Worm (Caenorhabditis elegans) whole organism, L1 larva: ENCODE data around the gene ser-4.
A peak's percentile ranks its signal among the peaks of the same experiment; 100 is the strongest.

Source experiments
- aha-1 ChIP-seq: fragments of 150-350 bp; optimal IDR thresholded peaks from 2 replicates; lab custom pipeline; 2014; ENCODE audit warnings: missing biosample characterization, missing genetic modification characterization
- aly-2 ChIP-seq: fragments of 150-350 bp; optimal IDR thresholded peaks from 2 replicates; lab custom pipeline; 2014; ENCODE audit warnings: missing biosample characterization, missing genetic modification characterization
- blmp-1 ChIP-seq: fragments of 150-350 bp; optimal IDR thresholded peaks from 2 replicates; lab custom pipeline; 2014; ENCODE audit warnings: missing biosample characterization, missing genetic modification characterization
- ceh-8 ChIP-seq: fragments of 200-800 bp; sonication (Bioruptor generic); optimal IDR thresholded peaks from 2 replicates; lab custom pipeline; 2018; ENCODE audit warnings: mild to moderate bottlenecking, missing genetic modification characterization, moderate library complexity, missing compliant biosample characterization
- ceh-82 ChIP-seq, 3 experiments: fragments of 150-350 bp in 1 of 3; sonication (generic microtip) in 2 of 3; optimal IDR thresholded peaks; 2 replicates each; lab custom pipeline; 2014 to 2017; ENCODE audit warnings: missing biosample characterization in 3 of 3, missing genetic modification characterization in 3 of 3
- ceh-90 ChIP-seq: sonication (generic microtip); optimal IDR thresholded peaks from 2 replicates; lab custom pipeline; 2016; ENCODE audit warnings: missing genetic modification characterization, missing compliant biosample characterization
- dpl-1 ChIP-seq, 3 experiments: fragments of 150-350 bp in 2 of 3; sonication (generic microtip) in 1 of 3; optimal IDR thresholded peaks; 2 replicates each; lab custom pipeline; 2014 to 2017; ENCODE audit warnings: missing biosample characterization in 3 of 3, missing genetic modification characterization in 3 of 3, missing genetic modification reagents in 3 of 3
- dsc-1 ChIP-seq: sonication (generic microtip); optimal IDR thresholded peaks from 2 replicates; lab custom pipeline; 2016; ENCODE audit warnings: mild to moderate bottlenecking, missing genetic modification characterization, missing compliant biosample characterization
- egl-13 ChIP-seq: sonication (generic microtip); optimal IDR thresholded peaks from 2 replicates; lab custom pipeline; 2016; ENCODE audit warnings: missing genotype, missing genetic modification reagents, missing genetic modification characterization, missing compliant biosample characterization
- egl-27 ChIP-seq, 2 experiments: fragments of 150-350 bp in 1 of 2; sonication (generic microtip); optimal IDR thresholded peaks; 3 replicates each; lab custom pipeline; 2017 to 2018; ENCODE audit warnings: missing biosample characterization in 2 of 2, missing genetic modification characterization in 2 of 2, missing genetic modification reagents in 2 of 2
- elt-2 ChIP-seq: sonication (generic microtip); optimal IDR thresholded peaks from 2 replicates; lab custom pipeline; 2016; ENCODE audit warnings: missing genetic modification characterization, mild to moderate bottlenecking, inconsistent platforms, missing compliant biosample characterization, missing genetic modification reagents
- elt-3 ChIP-seq, 6 experiments: fragments of 150-350 bp in 1 of 6; sonication (generic microtip); optimal IDR thresholded peaks; 2 replicates each; lab custom pipeline; 2017 to 2018; ENCODE audit warnings: missing biosample characterization in 6 of 6, missing genetic modification characterization in 6 of 6, inconsistent platforms in 1 of 6
- fkh-8 ChIP-seq: sonication (generic microtip); optimal IDR thresholded peaks from 2 replicates; lab custom pipeline; 2016; ENCODE audit warnings: mild to moderate bottlenecking, missing genetic modification characterization, missing compliant biosample characterization
- hpl-2 ChIP-seq: fragments of 150-350 bp; optimal IDR thresholded peaks from 2 replicates; lab custom pipeline; 2014; ENCODE audit warnings: missing biosample characterization, missing genetic modification reagents, missing genetic modification characterization
- lin-13 ChIP-seq: fragments of 150-350 bp; optimal IDR thresholded peaks from 2 replicates; lab custom pipeline; 2014; ENCODE audit warnings: missing biosample characterization, missing genetic modification reagents, missing genetic modification characterization
- lin-14 ChIP-seq: fragments of 200-800 bp; sonication (Bioruptor generic); optimal IDR thresholded peaks from 2 replicates; lab custom pipeline; 2018; ENCODE audit warnings: mild to moderate bottlenecking, missing genetic modification characterization, moderate library complexity, missing compliant biosample characterization
- lin-35 ChIP-seq, 2 experiments: fragments of 150-350 bp; optimal IDR thresholded peaks; 2 replicates each; lab custom pipeline; 2014; ENCODE audit warnings: missing biosample characterization in 2 of 2, missing genetic modification characterization in 2 of 2, missing genetic modification reagents in 2 of 2
- lin-39 ChIP-seq: fragments of 150-350 bp; optimal IDR thresholded peaks from 2 replicates; lab custom pipeline; 2014; ENCODE audit warnings: missing biosample characterization, missing genetic modification reagents, missing genetic modification characterization
- mdl-1 ChIP-seq, 2 experiments: fragments of 150-350 bp; optimal IDR thresholded peaks; 2 replicates each; lab custom pipeline; 2014 to 2017; ENCODE audit warnings: missing biosample characterization in 2 of 2, missing genetic modification characterization in 2 of 2, inconsistent platforms in 1 of 2
- mep-1 ChIP-seq: fragments of 150-350 bp; optimal IDR thresholded peaks from 2 replicates; lab custom pipeline; 2014; ENCODE audit warnings: missing biosample characterization, missing genetic modification characterization
- nhr-11 ChIP-seq: fragments of 150-350 bp; optimal IDR thresholded peaks from 2 replicates; lab custom pipeline; 2014; ENCODE audit warnings: missing biosample characterization, missing genetic modification characterization
- nhr-19 ChIP-seq: fragments of 200-800 bp; sonication (Bioruptor generic); conservative IDR thresholded peaks from 2 replicates; pipeline ENCODE4 v1.3.6; 2022; ENCODE audit warnings: missing genetic modification characterization, missing compliant biosample characterization
- nhr-237 ChIP-seq: fragments of 150-350 bp; optimal IDR thresholded peaks from 2 replicates; lab custom pipeline; 2014; ENCODE audit warnings: missing biosample characterization, missing genetic modification characterization
- nhr-47 ChIP-seq: sonication (generic microtip); optimal IDR thresholded peaks from 2 replicates; lab custom pipeline; 2016; ENCODE audit warnings: mild to moderate bottlenecking, missing genetic modification characterization, moderate library complexity, missing compliant biosample characterization
- nhr-71 ChIP-seq: sonication (generic microtip); optimal IDR thresholded peaks from 2 replicates; lab custom pipeline; 2016; ENCODE audit warnings: mild to moderate bottlenecking, missing genetic modification characterization, moderate library complexity, missing compliant biosample characterization
- nhr-76 ChIP-seq: sonication (generic microtip); optimal IDR thresholded peaks from 2 replicates; lab custom pipeline; 2017; ENCODE audit warnings: missing biosample characterization, missing genetic modification characterization
- nhr-85 ChIP-seq: sonication (generic microtip); peaks from one replicate; lab custom pipeline; 2016; ENCODE audit warnings: missing genetic modification characterization, inconsistent platforms, missing compliant biosample characterization
- nhr-90 ChIP-seq: sonication (generic microtip); optimal IDR thresholded peaks from 2 replicates; lab custom pipeline; 2016; ENCODE audit warnings: mild to moderate bottlenecking, missing genetic modification characterization, missing compliant biosample characterization; ENCODE audit not compliant: poor library complexity
- pag-3 ChIP-seq: sonication (generic microtip); optimal IDR thresholded peaks from 2 replicates; lab custom pipeline; 2017; ENCODE audit warnings: missing genetic modification characterization, mild to moderate bottlenecking, missing compliant biosample characterization, antibody characterized with exemption, borderline replicate concordance; ENCODE audit not compliant: insufficient read depth
- pax-3 ChIP-seq: fragments of 200-800 bp; sonication (Bioruptor generic); optimal IDR thresholded peaks from 2 replicates; lab custom pipeline; 2018; ENCODE audit warnings: mild to moderate bottlenecking, missing genetic modification characterization, moderate library complexity, missing compliant biosample characterization
- pqm-1 ChIP-seq: sonication (generic microtip); optimal IDR thresholded peaks from 3 replicates; lab custom pipeline; 2017; ENCODE audit warnings: missing biosample characterization, missing genetic modification characterization
- rnt-1 ChIP-seq: sonication (generic microtip); optimal IDR thresholded peaks from 2 replicates; lab custom pipeline; 2016; ENCODE audit warnings: mild to moderate bottlenecking, missing genetic modification characterization, moderate library complexity, missing compliant biosample characterization
- snu-23 ChIP-seq: sonication (generic microtip); optimal IDR thresholded peaks from 2 replicates; lab custom pipeline; 2016; ENCODE audit warnings: missing genetic modification characterization, missing compliant biosample characterization
- sox-4 ChIP-seq: sonication (generic microtip); optimal IDR thresholded peaks from 2 replicates; lab custom pipeline; 2016; ENCODE audit warnings: missing genetic modification characterization, missing compliant biosample characterization
- swsn-7 ChIP-seq: sonication (generic microtip); optimal IDR thresholded peaks from 2 replicates; lab custom pipeline; 2016; ENCODE audit warnings: missing genetic modification characterization, missing compliant biosample characterization
- tbx-2 ChIP-seq: sonication (generic microtip); optimal IDR thresholded peaks from 2 replicates; lab custom pipeline; 2016; ENCODE audit warnings: missing genetic modification characterization, missing compliant biosample characterization
- tlp-1 ChIP-seq: fragments of 150-350 bp; optimal IDR thresholded peaks from 2 replicates; lab custom pipeline; 2014; ENCODE audit warnings: missing biosample characterization, missing genetic modification characterization
- unc-30 ChIP-seq: sonication (generic microtip); optimal IDR thresholded peaks from 2 replicates; lab custom pipeline; 2017; ENCODE audit warnings: missing biosample characterization, missing genetic modification characterization
- unc-62 ChIP-seq: fragments of 150-350 bp; optimal IDR thresholded peaks from 2 replicates; lab custom pipeline; 2014; ENCODE audit warnings: missing biosample characterization, missing genetic modification reagents, missing genetic modification characterization
- vab-15 ChIP-seq: sonication (generic microtip); optimal IDR thresholded peaks from 2 replicates; lab custom pipeline; 2017; ENCODE audit warnings: missing genotype, mild to moderate bottlenecking, missing genetic modification characterization, missing compliant biosample characterization
- xbp-1 ChIP-seq: sonication (generic microtip); optimal IDR thresholded peaks from 2 replicates; lab custom pipeline; 2016; ENCODE audit warnings: missing genetic modification characterization, missing compliant biosample characterization
- ztf-11 ChIP-seq, 2 experiments: sonication (generic microtip); optimal IDR thresholded peaks; 2 replicates each; lab custom pipeline; 2016 to 2017; ENCODE audit warnings: missing genetic modification characterization in 2 of 2, missing biosample characterization in 1 of 2, missing compliant biosample characterization in 1 of 2

The ser-4 gene

DNA sequence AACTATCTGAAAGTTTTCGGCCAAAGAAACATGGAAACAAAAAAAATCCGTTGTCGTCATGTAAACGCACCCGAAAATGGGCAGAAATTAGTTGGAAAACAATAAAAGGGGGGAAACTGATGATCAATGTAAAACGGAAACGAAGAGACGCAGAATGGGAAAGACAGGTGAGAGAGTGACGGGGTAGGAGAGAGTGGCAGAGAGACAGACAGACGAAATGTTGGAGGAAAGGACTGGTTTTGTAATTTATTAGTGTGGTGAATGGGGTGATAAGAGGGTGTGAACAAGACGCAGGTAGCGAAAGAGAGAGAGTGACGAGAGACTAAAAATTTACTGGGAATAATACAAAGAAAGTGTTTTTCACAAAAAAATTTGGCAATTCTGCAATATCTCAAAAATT, 51.9 kb downstream of the ser-4 start (continued):
- TF ChIP-seq unc-62 (GFP tag; lab: Kevin White, UChicago) (no peak), dpl-1 (GFP tag; optimal IDR thresholded peaks at IDR 0.05; lab: Kevin White, UChicago) (peak; percentile 1 to 63 (median 35)), ceh-8 (GFP tag; lab: Kevin White, UChicago) (no peak), dsc-1 (tag; lab: Kevin White, UChicago) (peak; percentile 48), lin-35 (GFP tag; optimal IDR thresholded peaks at IDR 0.05; lab: Kevin White, UChicago) (peak; percentile 23 to 86), nhr-71 (peak; percentile 92), unc-30 (no peak), ceh-90 (tag; lab: Kevin White, UChicago) (no peak), nhr-85 (peak; percentile 99), hpl-2 (peak; percentile 22), nhr-76 (tag; lab: Kevin White, UChicago) (no peak), fkh-8 (tag; lab: Kevin White, UChicago) (peak; percentile 43), blmp-1 (tag; lab: Kevin White, UChicago) (peak; percentile 78), pax-3 (tag; lab: Kevin White, UChicago) (no peak), rnt-1 (tag; lab: Kevin White, UChicago) (peak; percentile 90), swsn-7 (peak; percentile 84), nhr-11 (no peak), elt-3 (tag; optimal IDR thresholded peaks at IDR 0.05; lab: Kevin White, UChicago) (peak in 4 of 6 experiments; percentile 59 to 98 (median 88)), tbx-2 (tag; lab: Kevin White, UChicago) (peak; percentile 85), lin-13 (GFP tag; lab: Kevin White, UChicago) (peak; percentile 75), lin-39 (peak; percentile 76), aha-1 (tag; lab: Kevin White, UChicago) (no peak), nhr-47 (tag; lab: Kevin White, UChicago) (peak; percentile 78), nhr-90 (tag; lab: Kevin White, UChicago) (peak; percentile 94), mep-1 (tag; lab: Kevin White, UChicago) (peak; percentile 77), aly-2 (tag; lab: Kevin White, UChicago) (peak; percentile 10), egl-27 (tag; optimal IDR thresholded peaks at IDR 0.05; lab: Kevin White, UChicago) (peak in 1 of 2 experiments; percentile 11), ceh-82 (tag; optimal IDR thresholded peaks at IDR 0.05; lab: Kevin White, UChicago) (peak; percentile 11 to 51 (median 14)), xbp-1 (tag; lab: Kevin White, UChicago) (peak; percentile 50), pqm-1 (tag; lab: Kevin White, UChicago) (no peak), snu-23 (GFP tag; lab: Kevin White, UChicago) (peak; percentile 85), vab-15 (peak; percentile 56), elt-2 (tag; lab: Kevin White, UChicago) (peak; percentile 90), egl-13 (tag; lab: Kevin White, UChicago) (peak; percentile 53), nhr-237 (tag; lab: Kevin White, UChicago) (peak; percentile 30)

DNA sequence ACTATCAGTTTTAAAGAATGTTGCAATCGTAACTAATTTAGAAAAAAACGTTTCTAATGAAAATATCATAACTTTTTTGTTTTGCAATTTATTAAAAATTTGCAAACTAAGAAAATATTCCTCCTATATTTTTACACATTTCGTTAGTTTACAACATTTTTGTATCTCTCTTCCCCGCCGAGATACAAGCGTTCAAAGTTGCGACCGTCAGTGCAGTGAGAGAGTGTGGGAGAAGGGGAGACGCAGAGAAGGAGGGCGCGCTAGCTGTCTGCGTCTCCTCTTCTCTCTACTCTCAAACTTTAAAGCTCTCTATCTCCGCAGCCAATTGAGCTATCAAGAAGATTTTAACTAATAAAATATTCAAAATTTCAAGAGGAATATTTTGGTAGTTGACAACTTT, 52.5 kb downstream of the ser-4 start:
- TF ChIP-seq mdl-1 (tag; optimal IDR thresholded peaks at IDR 0.05; lab: Kevin White, UChicago) (no peak), sox-4 (no peak), tlp-1 (tag; lab: Kevin White, UChicago) (no peak), pag-3 (tag; lab: Kevin White, UChicago) (no peak), nhr-19 (no peak), vab-15 (no peak)

DNA sequence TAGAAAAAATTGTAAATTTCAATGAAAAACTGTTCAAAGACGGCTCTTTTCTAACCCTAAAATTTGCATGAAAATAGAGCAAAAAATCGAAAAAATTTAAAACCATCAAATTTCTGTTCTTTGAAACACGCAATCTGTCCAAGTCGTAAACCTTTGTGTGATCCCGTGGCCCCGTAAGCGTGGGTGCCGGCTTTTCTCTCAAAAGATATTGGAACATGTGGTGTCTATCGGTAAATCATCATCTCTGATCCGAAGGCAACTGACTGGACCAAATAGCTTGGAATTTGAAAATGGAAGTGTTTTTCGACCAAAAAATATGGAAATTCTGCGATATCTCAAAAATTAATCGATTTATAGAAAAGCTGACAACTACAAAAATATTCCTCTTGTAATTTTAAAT, 54.2 kb downstream of the ser-4 start:
- TF ChIP-seq lin-14 (GFP tag; lab: Kevin White, UChicago) (peak; percentile 59), ztf-11 (tag; optimal IDR thresholded peaks at IDR 0.05; lab: Kevin White, UChicago) (no peak), nhr-71 (peak; percentile 49), nhr-19 (no peak), snu-23 (GFP tag; lab: Kevin White, UChicago) (peak; percentile 14), rnt-1 (tag; lab: Kevin White, UChicago) (peak; percentile 67), lin-13 (GFP tag; lab: Kevin White, UChicago) (no peak)
- TF ChIP-seq, all 84 proteins: peak for 4
